Fruit fly (Drosophila melanogaster): ENCODE results near the gene Sf3b3.
A peak's percentile ranks its signal among the peaks of the same experiment; 100 is the strongest.

Gene Sf3b3

dm6 chr3L:820332-820731 is 12.9 kb downstream of the Sf3b3 start (continued):
- TF ChIP-seq Hr39 (GFP tag; optimal IDR thresholded peaks at IDR 0.05) (peak; percentile 78), Sox15 (GFP tag; optimal IDR thresholded peaks at IDR 0.05) (peak; percentile 66), CG8119 (GFP tag; IDR thresholded peaks at IDR 0.05) (peak; percentile 88), CG34406 (GFP tag; optimal IDR thresholded peaks at IDR 0.05) (peak; percentile 84), OdsH (GFP tag; optimal IDR thresholded peaks at IDR 0.05) (peak; percentile 88), CG10669 (GFP tag; optimal IDR thresholded peaks at IDR 0.05) (peak; percentile 77), lz (GFP tag; optimal IDR thresholded peaks at IDR 0.05) (peak; percentile 79), Smox (GFP tag; optimal IDR thresholded peaks at IDR 0.05) (peak; percentile 80), Eip78C (GFP tag) (peak; percentile 95), net (GFP tag; optimal IDR thresholded peaks at IDR 0.05) (peak; percentile 81), CG3032 (tag; optimal IDR thresholded peaks at IDR 0.05) (peak; percentile 83), Met (GFP tag; optimal IDR thresholded peaks at IDR 0.05) (peak; percentile 82), ss (GFP tag; optimal IDR thresholded peaks at IDR 0.05) (peak; percentile 83 to 89), CG15336 (GFP tag; IDR thresholded peaks at IDR 0.05) (peak; percentile 88), Ets96B (tag; optimal IDR thresholded peaks at IDR 0.05) (peak; percentile 82), Sox102F (GFP tag; optimal IDR thresholded peaks at IDR 0.05) (peak; percentile 85), CG6792 (GFP tag; optimal IDR thresholded peaks at IDR 0.05) (peak; percentile 85), Sox14 (GFP tag; optimal IDR thresholded peaks at IDR 0.05) (peak; percentile 71), CG11902 (GFP tag; optimal IDR thresholded peaks at IDR 0.05) (peak; percentile 63), CG11294 (GFP tag; IDR thresholded peaks at IDR 0.05) (peak; percentile 79)

- TF ChIP-seq svp (GFP tag) (peak; percentile 90), Smox (GFP tag; optimal IDR thresholded peaks at IDR 0.05) (peak; percentile 69), CG1621 (tag; optimal IDR thresholded peaks at IDR 0.05) (no peak), Hr39 (GFP tag; optimal IDR thresholded peaks at IDR 0.05) (peak; percentile 80), Eip78C (GFP tag) (peak; percentile 89), CG6792 (GFP tag; optimal IDR thresholded peaks at IDR 0.05) (peak; percentile 58), Blimp-1 (GFP tag; optimal IDR thresholded peaks at IDR 0.05) (peak; percentile 21), CG6854 (GFP tag; optimal IDR thresholded peaks at IDR 0.05) (no peak), CG8319 (GFP tag; optimal IDR thresholded peaks at IDR 0.05) (peak; percentile 49), Hr4 (GFP tag; optimal IDR thresholded peaks at IDR 0.05) (peak; percentile 22), CG9139 (GFP tag; optimal IDR thresholded peaks at IDR 0.05) (no peak), Sox15 (GFP tag; optimal IDR thresholded peaks at IDR 0.05) (peak; percentile 55), CG10669 (GFP tag; optimal IDR thresholded peaks at IDR 0.05) (peak; percentile 7), CG4318 (GFP tag; optimal IDR thresholded peaks at IDR 0.05) (peak; percentile 0), dsx (GFP tag; optimal IDR thresholded peaks at IDR 0.05; ENCODE audit: poor library complexity, severe bottlenecking) (no peak), CG11762 (GFP tag; optimal IDR thresholded peaks at IDR 0.05; ENCODE audit: insufficient read depth) (peak; percentile 10), acj6 (GFP tag; optimal IDR thresholded peaks at IDR 0.05) (peak; percentile 55), OdsH (GFP tag; optimal IDR thresholded peaks at IDR 0.05) (peak; percentile 60), eg (GFP tag; IDR thresholded peaks at IDR 0.05) (peak; percentile 62; the same call in 2 of the 3 replicates), CG3919 (GFP tag; optimal IDR thresholded peaks at IDR 0.05) (peak; percentile 66), CG6163 (GFP tag; IDR thresholded peaks at IDR 0.05) (peak; percentile 73), CG16779 (tag; optimal IDR thresholded peaks at IDR 0.05) (no peak), fd59A (GFP tag; optimal IDR thresholded peaks at IDR 0.05) (no peak), salr (GFP tag; optimal IDR thresholded peaks at IDR 0.05) (no peak), net (GFP tag; optimal IDR thresholded peaks at IDR 0.05) (peak; percentile 26), vri (GFP tag; optimal IDR thresholded peaks at IDR 0.05) (peak; percentile 36), ss (GFP tag; optimal IDR thresholded peaks at IDR 0.05) (no peak), Lpt (GFP tag; optimal IDR thresholded peaks at IDR 0.05) (no peak), topi (GFP tag; optimal IDR thresholded peaks at IDR 0.05) (peak; percentile 79), CG6808 (GFP tag; optimal IDR thresholded peaks at IDR 0.05) (no peak), CG7368 (GFP tag; optimal IDR thresholded peaks at IDR 0.05) (peak; percentile 42), fd85E (GFP tag; optimal IDR thresholded peaks at IDR 0.05) (no peak), CG6276 (GFP tag; optimal IDR thresholded peaks at IDR 0.05) (peak; percentile 2), CG11294 (GFP tag; IDR thresholded peaks at IDR 0.05) (0 out of 2 replicates have a peak, but pooled peaks have one; percentile 6), pdm3 (GFP tag; optimal IDR thresholded peaks at IDR 0.05) (peak; percentile 63), lz (GFP tag; optimal IDR thresholded peaks at IDR 0.05) (peak; percentile 77), Hr38 (GFP tag; optimal IDR thresholded peaks at IDR 0.05) (no peak), dac (GFP tag; optimal IDR thresholded peaks at IDR 0.05) (no peak), CG8632 (GFP tag; optimal IDR thresholded peaks at IDR 0.05) (peak; percentile 24)
Observed at dm6 chr3L:819297-819886, 13.8 kb downstream of the Sf3b3 start.
